Worm (Caenorhabditis elegans): ENCODE measurements around the gene C10C6.3.

ce11 chrIV:11455824-11456223, 9.2 kb downstream of the C10C6.3 start:
- TF ChIP-seq nhr-11 (tag; optimal IDR thresholded peaks at IDR 0.05) = no peak
- no peak for TF ChIP-seq zfp-3 (GFP tag; conservative IDR thresholded peaks at IDR 0.05)
- TF ChIP-seq unc-39 (tag; optimal IDR thresholded peaks at IDR 0.05) = no peak
- TF ChIP-seq lin-1 (GFP tag; IDR thresholded peaks at IDR 0.05) = no peak

Data from whole organism, L4 larva.